Worm (Caenorhabditis elegans): ENCODE data around the gene F13B6.3.

The F13B6.3 gene

DNA sequence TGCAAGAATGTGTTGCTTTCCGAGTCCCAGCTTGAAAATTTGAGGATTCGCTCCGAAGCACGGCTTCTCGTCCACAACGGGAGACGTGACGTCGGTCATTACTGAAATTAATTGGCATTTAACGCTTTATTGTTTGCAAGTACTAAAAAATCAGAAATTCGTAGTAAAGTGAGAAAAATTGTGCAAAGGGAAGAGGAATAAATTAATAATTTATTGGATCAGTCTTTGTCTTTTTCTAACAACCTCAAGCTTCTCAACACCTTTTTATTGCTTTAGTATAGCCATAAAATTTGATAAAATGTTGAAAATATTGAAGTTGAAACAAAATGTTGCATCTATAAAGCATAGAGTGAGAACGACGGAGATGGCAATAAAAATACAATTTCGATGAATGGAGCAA lies 14.4 kb downstream of the F13B6.3 start, which contains the start of gene tes-1:
Gene tes-1, minus strand, starts transcription at position 101 of the 400 bp plus-strand sequence.
- no peak for TF ChIP-seq eor-1 (tag; optimal IDR thresholded peaks at IDR 0.05)
- TF ChIP-seq ztf-4 (tag; optimal IDR thresholded peaks at IDR 0.05), result no peak
- no peak for TF ChIP-seq unc-62 (GFP tag; optimal IDR thresholded peaks at IDR 0.05)
- no peak for TF ChIP-seq daf-12 (tag; optimal IDR thresholded peaks at IDR 0.05)
- TF ChIP-seq ceh-82 (tag; optimal IDR thresholded peaks at IDR 0.05), result no peak
- no peak for TF ChIP-seq nhr-77 (tag; optimal IDR thresholded peaks at IDR 0.05)

DNA sequence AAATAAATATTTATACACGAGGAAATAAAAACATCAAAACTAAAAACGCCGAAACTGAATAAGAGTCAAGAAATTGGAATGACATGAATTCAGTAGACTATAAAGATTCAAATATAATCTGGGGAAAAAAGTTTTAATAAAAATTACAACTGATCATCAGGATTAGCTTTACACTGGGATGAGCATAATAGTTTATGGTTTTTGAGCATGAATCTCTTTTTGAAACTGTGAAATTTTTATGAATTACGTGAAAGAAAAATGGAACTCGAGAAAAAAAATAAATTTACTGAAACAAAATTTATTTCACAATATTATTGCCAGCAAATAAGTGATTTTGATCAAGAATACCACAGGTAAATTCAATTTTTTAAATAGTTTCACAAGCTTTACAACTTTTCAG lies 18.2 kb downstream of the F13B6.3 start, which contains the start of gene B0496.2:
Gene B0496.2, plus strand, starts transcription at position 301 of the 400 bp plus-strand sequence.
- TF ChIP-seq fkh-10 (GFP tag; optimal IDR thresholded peaks at IDR 0.05) (no peak), fkh-2 (tag; optimal IDR thresholded peaks at IDR 0.05) (no peak), pha-4 (tag; optimal IDR thresholded peaks at IDR 0.05) (no peak), nfya-1 (tag; optimal IDR thresholded peaks at IDR 0.05; ENCODE audit: insufficient read depth) (no peak), nhr-77 (tag; optimal IDR thresholded peaks at IDR 0.05) (no peak), snpc-4 (tag; optimal IDR thresholded peaks at IDR 0.05) (no peak), tbx-2 (tag; optimal IDR thresholded peaks at IDR 0.05) (no peak), R02D3.7 (tag; optimal IDR thresholded peaks at IDR 0.05) (no peak)

DNA sequence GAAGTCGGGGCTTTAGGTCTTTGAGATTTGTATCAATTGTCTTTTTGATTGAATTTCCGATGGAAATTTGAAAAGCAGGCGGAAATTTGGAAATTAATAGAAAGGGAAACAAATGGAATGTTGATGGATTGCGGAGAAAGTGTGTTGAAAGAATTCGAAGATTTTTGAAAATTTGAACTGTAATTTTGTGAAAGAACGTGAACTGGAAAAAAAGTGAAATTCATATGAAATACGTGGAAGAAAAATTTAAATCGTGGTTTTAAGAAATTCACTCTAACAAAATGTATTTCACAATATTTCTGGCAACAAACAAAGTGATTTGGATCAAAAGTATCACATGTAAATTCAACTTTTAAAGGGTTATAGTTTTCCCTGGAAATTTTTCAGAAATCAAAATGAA lies 19.8 kb downstream of the F13B6.3 start, which contains the start of gene B0496.1:
Gene B0496.1, plus strand, starts transcription at position 301 of the 400 bp plus-strand sequence.
- TF ChIP-seq elt-3 (tag; optimal IDR thresholded peaks at IDR 0.05), result no peak
- TF ChIP-seq pha-4 (tag; optimal IDR thresholded peaks at IDR 0.05), result no peak
- TF ChIP-seq aly-2 (tag; optimal IDR thresholded peaks at IDR 0.05), result no peak
- no peak for TF ChIP-seq nfya-1 (tag; optimal IDR thresholded peaks at IDR 0.05; ENCODE audit: insufficient read depth)
- TF ChIP-seq nhr-237 (tag; optimal IDR thresholded peaks at IDR 0.05), result no peak
- TF ChIP-seq nhr-11 (tag; optimal IDR thresholded peaks at IDR 0.05), result no peak
- no peak for TF ChIP-seq nhr-76 (tag; optimal IDR thresholded peaks at IDR 0.05)

ce11 chrIV:7445236-7445635 lies 20.5 kb downstream of the F13B6.3 start, which contains the start of gene valv-1:
Gene valv-1 (minus strand): TSS chrIV:7445336.
- TF ChIP-seq sea-2 (GFP tag; optimal IDR thresholded peaks at IDR 0.05) (no peak), fos-1 (tag; optimal IDR thresholded peaks at IDR 0.05) (no peak), lsy-12 (tag; optimal IDR thresholded peaks at IDR 0.05) (no peak), pha-4 (tag; optimal IDR thresholded peaks at IDR 0.05) (no peak), ceh-9 (tag; optimal IDR thresholded peaks at IDR 0.05) (no peak), egl-27 (tag; optimal IDR thresholded peaks at IDR 0.05) (no peak), ama-1 (optimal IDR thresholded peaks at IDR 0.05) (no peak), aly-2 (tag; optimal IDR thresholded peaks at IDR 0.05) (no peak), ceh-16 (tag; optimal IDR thresholded peaks at IDR 0.05) (no peak), nhr-23 (tag; optimal IDR thresholded peaks at IDR 0.05) (no peak), elt-1 (tag; optimal IDR thresholded peaks at IDR 0.05) (no peak), ZK546.5 (tag; optimal IDR thresholded peaks at IDR 0.05) (no peak), lin-39 (tag; optimal IDR thresholded peaks at IDR 0.05) (no peak), skn-1 (tag; optimal IDR thresholded peaks at IDR 0.05) (no peak), unc-39 (tag; optimal IDR thresholded peaks at IDR 0.05) (no peak), ceh-82 (tag; optimal IDR thresholded peaks at IDR 0.05) (no peak), hmg-11 (tag; optimal IDR thresholded peaks at IDR 0.05) (no peak), nhr-77 (tag; optimal IDR thresholded peaks at IDR 0.05) (no peak), nhr-28 (tag; optimal IDR thresholded peaks at IDR 0.05) (no peak), nhr-76 (tag; optimal IDR thresholded peaks at IDR 0.05) (no peak)

- TF ChIP-seq ceh-16 (tag; optimal IDR thresholded peaks at IDR 0.05), result no peak
- no peak for TF ChIP-seq lin-15B (tag; optimal IDR thresholded peaks at IDR 0.05)
- TF ChIP-seq ZK546.5 (tag; optimal IDR thresholded peaks at IDR 0.05), result no peak
- peak; percentile 8 for TF ChIP-seq nhr-43 (tag; optimal IDR thresholded peaks at IDR 0.05; ENCODE audit: poor library complexity, severe bottlenecking)
- TF ChIP-seq eor-1 (tag; optimal IDR thresholded peaks at IDR 0.05), result no peak
- no peak for TF ChIP-seq ceh-82 (tag; optimal IDR thresholded peaks at IDR 0.05)
- TF ChIP-seq elt-2 (tag; optimal IDR thresholded peaks at IDR 0.05), result peak; percentile 20
- TF ChIP-seq hmg-11 (tag; optimal IDR thresholded peaks at IDR 0.05), result no peak
- no peak for TF ChIP-seq elt-1 (tag; optimal IDR thresholded peaks at IDR 0.05)
Observed at ce11 chrIV:7440238-7440637, 25.5 kb downstream of the F13B6.3 start.

All from whole organism, L3 larva.